Worm (Caenorhabditis elegans) whole organism, early embryonic: ENCODE results near the gene F56H9.2.

Experiments used
- aly-1 ChIP-seq: sonication (generic microtip); optimal IDR thresholded peaks from 2 replicates; lab custom pipeline; 2016; ENCODE audit warnings: missing genetic modification characterization, missing compliant biosample characterization
- ama-1 ChIP-seq: fragments of 150-350 bp; optimal IDR thresholded peaks from 2 replicates; lab custom pipeline; 2014
- tbx-37 ChIP-seq: fragments of 200-800 bp; sonication (Bioruptor generic); conservative IDR thresholded peaks from 2 replicates; pipeline ENCODE4 v1.3.6; 2022; ENCODE audit warnings: missing genetic modification reagents, missing genetic modification characterization, missing compliant biosample characterization

ce11 chrV:12596196-12596595, 41.3 kb upstream of the F56H9.2 start, which contains the start of gene mma-1:
- no peak for TF ChIP-seq ama-1
- TF ChIP-seq aly-1 (tag; lab: Kevin White, UChicago) = no peak
- no peak for TF ChIP-seq tbx-37 (GFP tag; lab: Robert Waterston, UW)
